Worm (Caenorhabditis elegans) whole organism, midembryonic: ENCODE results near the gene cyp-25A3.

ENCODE experiments used
- T22C8.4 ChIP-seq: fragments of 200-800 bp; sonication (Bioruptor generic); IDR thresholded peaks from 2 replicates; pipeline ENCODE4 v1.3.6; 2022; ENCODE audit warnings: missing genetic modification characterization, missing compliant biosample characterization
- cog-1 ChIP-seq: sonication (generic microtip); optimal IDR thresholded peaks from 2 replicates; lab custom pipeline; 2016; ENCODE audit warnings: missing genetic modification characterization, missing compliant biosample characterization
- flt-1 ChIP-seq: fragments of 200-800 bp; sonication (Bioruptor generic); IDR thresholded peaks from 2 replicates; pipeline ENCODE4 v1.3.6; 2022; ENCODE audit warnings: missing genetic modification characterization, missing compliant biosample characterization
- klf-2 ChIP-seq: fragments of 200-800 bp; sonication (Bioruptor generic); conservative IDR thresholded peaks from 2 replicates; pipeline ENCODE4 v1.3.6; 2022; ENCODE audit warnings: missing genetic modification reagents, missing genetic modification characterization, missing compliant biosample characterization
- med-1 ChIP-seq: sonication (generic microtip); optimal IDR thresholded peaks from 2 replicates; lab custom pipeline; 2017; ENCODE audit warnings: missing genetic modification characterization, mild to moderate bottlenecking, missing compliant biosample characterization, antibody characterized with exemption, missing genetic modification reagents; ENCODE audit not compliant: insufficient read depth
- tab-1 ChIP-seq: fragments of 200-800 bp; sonication (Bioruptor generic); IDR thresholded peaks from 2 replicates; pipeline ENCODE4 v1.3.6; 2022; ENCODE audit warnings: missing genetic modification characterization, missing compliant biosample characterization
- ztf-23 ChIP-seq: fragments of 200-800 bp; sonication (Bioruptor generic); IDR thresholded peaks from 2 replicates; pipeline ENCODE4 v1.3.6; 2022; ENCODE audit warnings: missing genetic modification reagents, missing genetic modification characterization, missing compliant biosample characterization
- ztf-29 ChIP-seq: fragments of 200-800 bp; sonication (Bioruptor generic); IDR thresholded peaks from 2 replicates; pipeline ENCODE4 v1.3.6; 2022; ENCODE audit warnings: missing genetic modification reagents, missing genetic modification characterization, missing compliant biosample characterization

DNA sequence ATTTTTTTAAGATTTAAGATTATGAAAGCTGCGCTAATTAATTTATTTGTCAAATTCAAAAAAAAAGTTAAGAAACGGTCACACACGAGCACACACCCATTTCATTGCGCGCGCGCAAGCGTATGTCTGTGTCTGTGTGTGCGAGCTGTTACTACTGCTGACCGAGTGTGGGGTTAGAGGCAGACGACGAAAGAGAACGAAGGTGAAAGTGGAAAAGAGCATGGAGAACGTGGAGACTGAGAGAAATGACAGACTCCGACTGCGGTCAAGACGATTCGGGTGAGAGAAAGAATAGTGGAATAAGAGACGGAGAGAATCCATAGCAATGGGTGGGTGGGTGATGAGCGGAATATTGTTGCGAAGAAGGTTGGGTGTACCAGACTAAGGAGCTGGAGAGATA, 19.4 kb downstream of the cyp-25A3 start:
- no peak for TF ChIP-seq flt-1
- peak; percentile 45; the same call in 1 of the 2 replicates for TF ChIP-seq ztf-23
- no peak for TF ChIP-seq T22C8.4 (GFP tag; lab: Robert Waterston, UW)
- no peak for TF ChIP-seq ztf-29 (GFP tag; lab: Robert Waterston, UW)
- no peak for TF ChIP-seq klf-2 (GFP tag; lab: Robert Waterston, UW)
- 0 out of 2 replicates have a peak, but pooled peaks have one; percentile 28 for TF ChIP-seq tab-1 (GFP tag; lab: Robert Waterston, UW)
- TF ChIP-seq cog-1 (tag; lab: Kevin White, UChicago): peak; percentile 46
- TF ChIP-seq med-1: no peak
